Worm (Caenorhabditis elegans) whole organism, young adult: ENCODE results near the gene sra-27.

Experiments
- F10E7.11 ChIP-seq: sonication (generic microtip); optimal IDR thresholded peaks from 2 replicates; lab custom pipeline; 2017; ENCODE audit warnings: mild to moderate bottlenecking, missing genetic modification characterization, moderate library complexity, missing compliant biosample characterization
- F33H1.4 ChIP-seq: fragments of 200-800 bp; sonication (Bioruptor generic); IDR thresholded peaks from 2 replicates; pipeline ENCODE4 v1.3.6; 2022; ENCODE audit warnings: missing genetic modification reagents, missing genetic modification characterization, missing compliant biosample characterization
- F49E8.2 ChIP-seq: sonication (generic microtip); optimal IDR thresholded peaks from 3 replicates; lab custom pipeline; 2017; ENCODE audit warnings: missing genetic modification characterization, mild to moderate bottlenecking, missing compliant biosample characterization, antibody characterized with exemption, moderate library complexity; ENCODE audit not compliant: insufficient read depth
- F55B11.4 ChIP-seq: sonication (generic microtip); optimal IDR thresholded peaks from 2 replicates; lab custom pipeline; 2016; ENCODE audit warnings: missing compliant biosample characterization, missing genetic modification characterization, borderline replicate concordance; ENCODE audit not compliant: insufficient read depth
- F57A8.1 ChIP-seq: fragments of 200-800 bp; sonication (Bioruptor generic); optimal IDR thresholded peaks from 2 replicates; lab custom pipeline; 2018; ENCODE audit warnings: mild to moderate bottlenecking, missing genetic modification characterization, moderate library complexity, missing compliant biosample characterization
- K12H6.12 ChIP-seq: fragments of 200-800 bp; sonication (Bioruptor generic); optimal IDR thresholded peaks from 2 replicates; lab custom pipeline; 2018; ENCODE audit warnings: mild to moderate bottlenecking, missing genetic modification characterization, missing compliant biosample characterization
- T26A5.8 ChIP-seq: sonication (generic microtip); optimal IDR thresholded peaks from 2 replicates; lab custom pipeline; 2016; ENCODE audit warnings: missing genetic modification characterization, missing compliant biosample characterization
- Y53G8AR.9 ChIP-seq: fragments of 200-800 bp; sonication (Bioruptor generic); conservative IDR thresholded peaks from 2 replicates; pipeline ENCODE4 v1.3.6; 2022; ENCODE audit warnings: missing genetic modification reagents, missing genetic modification characterization, missing compliant biosample characterization
- Y67H2A.10 ChIP-seq: fragments of 200-800 bp; sonication (Bioruptor generic); conservative IDR thresholded peaks from 2 replicates; pipeline ENCODE4 v1.3.6; 2022; ENCODE audit warnings: missing genetic modification reagents, missing genetic modification characterization, missing compliant biosample characterization
- Y95B8A.8 ChIP-seq: fragments of 200-800 bp; sonication (Bioruptor generic); IDR thresholded peaks from 2 replicates; pipeline ENCODE4 v1.3.6; 2022; ENCODE audit warnings: missing genetic modification reagents, missing genetic modification characterization, missing compliant biosample characterization
- ZK185.1 ChIP-seq: sonication (generic microtip); optimal IDR thresholded peaks from 2 replicates; lab custom pipeline; 2016; ENCODE audit warnings: mild to moderate bottlenecking, missing genetic modification characterization, missing compliant biosample characterization; ENCODE audit not compliant: poor library complexity, severe bottlenecking
- aptf-2 ChIP-seq: fragments of 200-800 bp; sonication (Bioruptor generic); conservative IDR thresholded peaks from 2 replicates; pipeline ENCODE4 v1.3.6; 2022; ENCODE audit warnings: missing genetic modification reagents, missing genetic modification characterization, missing compliant biosample characterization
- atf-7 ChIP-seq: sonication (generic microtip); optimal IDR thresholded peaks from 2 replicates; lab custom pipeline; 2017; ENCODE audit warnings: mild to moderate bottlenecking, missing genetic modification characterization, missing compliant biosample characterization
- attf-6 ChIP-seq: fragments of 200-800 bp; sonication (Bioruptor generic); IDR thresholded peaks from 2 replicates; pipeline ENCODE4 v1.3.6; 2022; ENCODE audit warnings: missing genetic modification reagents, missing genetic modification characterization, missing compliant biosample characterization
- bed-1 ChIP-seq: fragments of 200-800 bp; sonication (Bioruptor generic); IDR thresholded peaks from 2 replicates; pipeline ENCODE4 v1.3.6; 2022; ENCODE audit warnings: missing genetic modification reagents, missing genetic modification characterization, missing compliant biosample characterization
- bed-2 ChIP-seq: fragments of 200-800 bp; sonication (Bioruptor generic); IDR thresholded peaks from 2 replicates; pipeline ENCODE4 v1.3.6; 2022; ENCODE audit warnings: missing genetic modification reagents, missing genetic modification characterization, missing compliant biosample characterization
- ceh-100 ChIP-seq: fragments of 200-800 bp; sonication (Bioruptor generic); IDR thresholded peaks from 2 replicates; pipeline ENCODE4 v1.3.6; 2022; ENCODE audit warnings: missing genetic modification reagents, missing genetic modification characterization, missing compliant biosample characterization
- ceh-58 ChIP-seq: fragments of 200-800 bp; sonication (Bioruptor generic); IDR thresholded peaks from 2 replicates; pipeline ENCODE4 v1.3.6; 2022; ENCODE audit warnings: missing genetic modification characterization, missing compliant biosample characterization
- dox-1 ChIP-seq: fragments of 200-800 bp; sonication (Bioruptor generic); IDR thresholded peaks from 2 replicates; pipeline ENCODE4 v1.3.6; 2022; ENCODE audit warnings: missing genetic modification reagents, missing genetic modification characterization, missing compliant biosample characterization
- egl-18 ChIP-seq: fragments of 200-800 bp; sonication (Bioruptor generic); IDR thresholded peaks from 2 replicates; pipeline ENCODE4 v1.3.6; 2022; ENCODE audit warnings: missing genetic modification reagents, missing genetic modification characterization, missing compliant biosample characterization
- egrh-3 ChIP-seq: fragments of 200-800 bp; sonication (Bioruptor generic); IDR thresholded peaks from 2 replicates; pipeline ENCODE4 v1.3.6; 2022; ENCODE audit warnings: missing genetic modification reagents, missing genetic modification characterization, missing compliant biosample characterization
- him-1 ChIP-seq: sonication (generic microtip); optimal IDR thresholded peaks from 2 replicates; lab custom pipeline; 2016; ENCODE audit warnings: missing genotype, missing genetic modification reagents, missing genetic modification characterization, missing compliant biosample characterization
- hlh-12 ChIP-seq: sonication (generic microtip); optimal IDR thresholded peaks from 2 replicates; lab custom pipeline; 2016; ENCODE audit warnings: missing genetic modification characterization, missing compliant biosample characterization
- hmg-20 ChIP-seq: fragments of 200-800 bp; sonication (Bioruptor generic); IDR thresholded peaks from 2 replicates; pipeline ENCODE4 v1.3.6; 2022; ENCODE audit warnings: missing genetic modification reagents, missing genetic modification characterization, missing compliant biosample characterization
- hrde-1 ChIP-seq: sonication (generic microtip); optimal IDR thresholded peaks from 2 replicates; lab custom pipeline; 2016; ENCODE audit warnings: missing genetic modification characterization, mild to moderate bottlenecking, missing compliant biosample characterization, moderate library complexity, missing genotype, missing genetic modification reagents, borderline replicate concordance
- hsf-1 ChIP-seq: fragments of 200-800 bp; sonication (Bioruptor generic); IDR thresholded peaks from 2 replicates; pipeline ENCODE4 v1.3.6; 2022; ENCODE audit warnings: missing genetic modification reagents, missing genetic modification characterization, missing compliant biosample characterization
- lag-1 ChIP-seq: fragments of 200-800 bp; sonication (Bioruptor generic); IDR thresholded peaks from 2 replicates; pipeline ENCODE4 v1.3.6; 2022; ENCODE audit warnings: missing genetic modification reagents, missing genetic modification characterization, missing compliant biosample characterization
- lin-54 ChIP-seq: fragments of 200-800 bp; sonication (Bioruptor generic); optimal IDR thresholded peaks from 2 replicates; lab custom pipeline; 2018; ENCODE audit warnings: mild to moderate bottlenecking, missing genetic modification characterization, missing compliant biosample characterization
- lsl-1 ChIP-seq: fragments of 200-800 bp; sonication (Bioruptor generic); optimal IDR thresholded peaks from 2 replicates; lab custom pipeline; 2018; ENCODE audit warnings: mild to moderate bottlenecking, missing genetic modification characterization, moderate library complexity, missing compliant biosample characterization
- madf-3 ChIP-seq: fragments of 200-800 bp; sonication (Bioruptor generic); IDR thresholded peaks from 2 replicates; pipeline ENCODE4 v1.3.6; 2022; ENCODE audit warnings: missing genetic modification reagents, missing genetic modification characterization, missing compliant biosample characterization
- madf-6 ChIP-seq: fragments of 200-800 bp; sonication (Bioruptor generic); IDR thresholded peaks from 2 replicates; pipeline ENCODE4 v1.3.6; 2022; ENCODE audit warnings: missing genetic modification reagents, missing genetic modification characterization, missing compliant biosample characterization
- mcd-1 ChIP-seq: fragments of 200-800 bp; sonication (Bioruptor generic); IDR thresholded peaks from 2 replicates; pipeline ENCODE4 v1.3.6; 2022; ENCODE audit warnings: missing genetic modification reagents, missing genetic modification characterization, missing compliant biosample characterization
- mxl-1 ChIP-seq: sonication (generic microtip); optimal IDR thresholded peaks from 2 replicates; lab custom pipeline; 2016; ENCODE audit warnings: missing genetic modification characterization, missing compliant biosample characterization
- nfya-1 ChIP-seq: sonication (generic microtip); optimal IDR thresholded peaks from 2 replicates; lab custom pipeline; 2017; ENCODE audit warnings: antibody characterized with exemption, missing compliant biosample characterization, missing genetic modification characterization, borderline replicate concordance; ENCODE audit not compliant: insufficient read depth
- nfya-2 ChIP-seq: fragments of 200-800 bp; sonication (Bioruptor generic); IDR thresholded peaks from 2 replicates; pipeline ENCODE4 v1.3.6; 2022; ENCODE audit warnings: missing genetic modification reagents, missing genetic modification characterization, missing compliant biosample characterization
- nhr-120 ChIP-seq: fragments of 200-800 bp; sonication (Bioruptor generic); IDR thresholded peaks from 2 replicates; pipeline ENCODE4 v1.3.6; 2022; ENCODE audit warnings: missing genetic modification characterization, missing compliant biosample characterization
- nhr-179 ChIP-seq: sonication (generic microtip); optimal IDR thresholded peaks from 2 replicates; lab custom pipeline; 2016; ENCODE audit warnings: mild to moderate bottlenecking, missing genetic modification characterization, missing compliant biosample characterization
- pbrm-1 ChIP-seq: fragments of 200-800 bp; sonication (Bioruptor generic); IDR thresholded peaks from 2 replicates; pipeline ENCODE4 v1.3.6; 2022; ENCODE audit warnings: missing genetic modification reagents, missing genetic modification characterization, missing compliant biosample characterization
- rec-8 ChIP-seq, 2 experiments: sonication (generic microtip); optimal IDR thresholded peaks; 2 replicates each; lab custom pipeline; 2016; ENCODE audit warnings: mild to moderate bottlenecking in 2 of 2, missing genetic modification characterization in 2 of 2, missing genetic modification reagents in 2 of 2, missing genotype in 2 of 2, missing biosample characterization in 1 of 2, missing compliant biosample characterization in 1 of 2, moderate library complexity in 1 of 2
- snpc-3.4 ChIP-seq: sonication (generic microtip); optimal IDR thresholded peaks from 2 replicates; lab custom pipeline; 2017; ENCODE audit warnings: missing genetic modification characterization, mild to moderate bottlenecking, missing compliant biosample characterization, antibody characterized with exemption, moderate library complexity, missing genotype, missing genetic modification reagents
- somi-1 ChIP-seq: fragments of 200-800 bp; sonication (Bioruptor generic); optimal IDR thresholded peaks from 2 replicates; lab custom pipeline; 2018; ENCODE audit warnings: mild to moderate bottlenecking, missing genetic modification characterization, missing compliant biosample characterization
- xnd-1 ChIP-seq: sonication (generic microtip); optimal IDR thresholded peaks from 2 replicates; lab custom pipeline; 2016; ENCODE audit warnings: missing genotype, missing genetic modification reagents, missing genetic modification characterization, missing compliant biosample characterization
- ztf-22 ChIP-seq: fragments of 200-800 bp; sonication (Bioruptor generic); optimal IDR thresholded peaks from 2 replicates; lab custom pipeline; 2018; ENCODE audit warnings: mild to moderate bottlenecking, missing genetic modification characterization, moderate library complexity, missing compliant biosample characterization
- ztf-28 ChIP-seq: fragments of 200-800 bp; sonication (Bioruptor generic); IDR thresholded peaks from 2 replicates; pipeline ENCODE4 v1.3.6; 2022; ENCODE audit warnings: missing genetic modification reagents, missing genetic modification characterization, missing compliant biosample characterization
- ztf-3 ChIP-seq: fragments of 200-800 bp; sonication (Bioruptor generic); optimal IDR thresholded peaks from 2 replicates; lab custom pipeline; 2018; ENCODE audit warnings: mild to moderate bottlenecking, missing genetic modification characterization, missing compliant biosample characterization
- ztf-6 ChIP-seq: fragments of 200-800 bp; sonication (Bioruptor generic); IDR thresholded peaks from 2 replicates; pipeline ENCODE4 v1.3.6; 2022; ENCODE audit warnings: missing genetic modification reagents, missing genetic modification characterization, missing compliant biosample characterization

Gene sra-27

DNA sequence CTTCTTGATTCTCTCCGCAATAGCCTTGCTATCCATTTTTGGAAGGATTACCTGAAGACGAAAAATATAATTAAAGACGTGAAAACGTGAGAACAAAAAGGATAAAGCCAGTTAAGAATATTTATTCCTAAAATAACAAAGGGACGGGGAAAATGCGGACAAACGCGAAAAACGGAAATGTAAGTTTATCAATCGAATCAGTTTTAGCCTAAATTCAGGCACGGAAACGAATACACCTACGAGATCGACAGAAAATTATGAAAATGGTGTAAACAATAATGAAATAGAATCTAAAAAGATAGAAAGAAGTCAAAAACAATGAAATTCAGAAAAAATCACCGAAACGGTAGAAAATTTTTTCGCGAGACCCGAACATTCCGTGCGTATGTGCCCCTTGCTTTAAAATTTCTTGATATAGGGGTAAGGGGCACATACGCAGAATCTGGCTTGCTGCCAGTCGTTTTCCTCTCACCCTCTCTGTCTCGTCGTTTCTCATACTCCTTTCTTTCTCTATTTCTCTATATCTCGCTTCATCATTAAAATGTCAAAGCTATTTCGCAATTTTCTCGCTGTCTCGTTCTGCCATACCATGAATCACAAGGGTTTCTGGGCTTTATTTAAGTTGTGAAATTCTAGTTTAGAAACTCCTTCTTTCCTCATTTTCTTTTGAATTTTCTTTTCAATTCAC is 19.9 kb downstream of the sra-27 start, which contains the start of gene icd-1 (continued):
- 0 out of 2 replicates have a peak, but pooled peaks have one; percentile 28 for TF ChIP-seq egl-18 (GFP tag; lab: Robert Waterston, UW)
- TF ChIP-seq nfya-1 (tag; lab: Kevin White, UChicago), result no peak
- peak; percentile 30 for TF ChIP-seq ztf-3 (GFP tag; lab: Kevin White, UChicago)
- peak; percentile 97 for TF ChIP-seq hsf-1
- no peak for TF ChIP-seq hlh-12 (tag; lab: Kevin White, UChicago)
- peak; percentile 86 for TF ChIP-seq ceh-100 (GFP tag; lab: Robert Waterston, UW)
- no peak for TF ChIP-seq F55B11.4
- TF ChIP-seq Y95B8A.8, result peak; percentile 83
- TF ChIP-seq mxl-1 (tag; lab: Kevin White, UChicago), result no peak
- peak; percentile 16 for TF ChIP-seq F10E7.11 (tag; lab: Kevin White, UChicago)
- TF ChIP-seq ztf-28 (GFP tag; lab: Robert Waterston, UW), result 0 out of 2 replicates have a peak, but pooled peaks have one; percentile 25
- TF ChIP-seq mcd-1 (GFP tag; lab: Robert Waterston, UW), result peak; percentile 93
- TF ChIP-seq ztf-22, result peak; percentile 37
- TF ChIP-seq egrh-3 (GFP tag; lab: Robert Waterston, UW), result 0 out of 2 replicates have a peak, but pooled peaks have one; percentile 45
- TF ChIP-seq F49E8.2 (tag; lab: Kevin White, UChicago), result peak; percentile 96
- TF ChIP-seq madf-6 (GFP tag; lab: Robert Waterston, UW), result peak; percentile 92
- peak; percentile 90 for TF ChIP-seq lin-54 (GFP tag; lab: Kevin White, UChicago)
- TF ChIP-seq ceh-58 (GFP tag; lab: Robert Waterston, UW), result no peak
- TF ChIP-seq pbrm-1 (GFP tag; lab: Robert Waterston, UW), result peak; percentile 97
- peak in 1 of 2 experiments; percentile 65 for TF ChIP-seq rec-8 (tag; optimal IDR thresholded peaks at IDR 0.05; lab: Kevin White, UChicago)
- TF ChIP-seq lag-1, result no peak
- TF ChIP-seq bed-1 (GFP tag; lab: Robert Waterston, UW), result no peak
- no peak for TF ChIP-seq nhr-179 (tag; lab: Kevin White, UChicago)
- 0 out of 2 replicates have a peak, but pooled peaks have one; percentile 37 for TF ChIP-seq ztf-6
- 0 out of 2 replicates have a peak, but pooled peaks have one; percentile 13 for TF ChIP-seq aptf-2 (GFP tag; lab: Robert Waterston, UW)
- TF ChIP-seq him-1 (tag; lab: Kevin White, UChicago), result peak; percentile 63
- peak; percentile 96 for TF ChIP-seq snpc-3.4 (tag; lab: Kevin White, UChicago)
- TF ChIP-seq Y67H2A.10 (GFP tag; lab: Robert Waterston, UW), result peak; percentile 85
- TF ChIP-seq nfya-2 (GFP tag; lab: Robert Waterston, UW), result no peak
- peak; percentile 90 for TF ChIP-seq somi-1 (GFP tag; lab: Kevin White, UChicago)
- no peak for TF ChIP-seq T26A5.8 (tag; lab: Kevin White, UChicago)
- TF ChIP-seq F33H1.4 (GFP tag; lab: Robert Waterston, UW), result peak; percentile 81
- peak; percentile 91 for TF ChIP-seq K12H6.12
- TF ChIP-seq attf-6 (GFP tag; lab: Robert Waterston, UW), result peak; percentile 61; the same call in 1 of the 2 replicates
- no peak for TF ChIP-seq F57A8.1 (GFP tag; lab: Kevin White, UChicago)
- TF ChIP-seq atf-7 (tag; lab: Kevin White, UChicago), result peak; percentile 82
- TF ChIP-seq hrde-1, result peak; percentile 58
- TF ChIP-seq nhr-120 (GFP tag; lab: Robert Waterston, UW), result no peak
- TF ChIP-seq bed-2 (GFP tag; lab: Robert Waterston, UW), result no peak
- TF ChIP-seq madf-3 (GFP tag; lab: Robert Waterston, UW), result peak; percentile 89
- peak; percentile 95 for TF ChIP-seq dox-1 (GFP tag; lab: Robert Waterston, UW)
- peak; percentile 64 for TF ChIP-seq xnd-1
- TF ChIP-seq Y53G8AR.9 (GFP tag; lab: Robert Waterston, UW), result peak; percentile 92
- TF ChIP-seq hmg-20 (GFP tag; lab: Robert Waterston, UW), result 0 out of 2 replicates have a peak, but pooled peaks have one; percentile 55
- TF ChIP-seq lsl-1 (GFP tag; lab: Kevin White, UChicago), result peak; percentile 81
- TF ChIP-seq ZK185.1 (tag; lab: Kevin White, UChicago), result peak; percentile 86
